Worm (Caenorhabditis elegans) whole organism, early embryonic: ENCODE data around the gene F32D8.4.

ENCODE experiments used
- ama-1 ChIP-seq: fragments of 150-350 bp; optimal IDR thresholded peaks from 2 replicates; lab custom pipeline; 2014
- hnd-1 ChIP-seq: sonication (generic microtip); optimal IDR thresholded peaks from 2 replicates; lab custom pipeline; 2016; ENCODE audit warnings: missing genetic modification characterization, missing compliant biosample characterization
- pes-1 ChIP-seq: fragments of 200-800 bp; sonication (Bioruptor generic); IDR thresholded peaks from 2 replicates; pipeline ENCODE4 v1.3.6; 2022; ENCODE audit warnings: missing genetic modification reagents, missing genetic modification characterization, missing compliant biosample characterization
- sea-1 ChIP-seq: fragments of 200-800 bp; sonication (Bioruptor generic); conservative IDR thresholded peaks from 2 replicates; pipeline ENCODE4 v1.3.6; 2022; ENCODE audit warnings: missing genetic modification characterization, missing compliant biosample characterization
- tra-4 ChIP-seq: sonication (generic microtip); optimal IDR thresholded peaks from 2 replicates; lab custom pipeline; 2017; ENCODE audit warnings: missing genetic modification characterization, missing compliant biosample characterization

DNA sequence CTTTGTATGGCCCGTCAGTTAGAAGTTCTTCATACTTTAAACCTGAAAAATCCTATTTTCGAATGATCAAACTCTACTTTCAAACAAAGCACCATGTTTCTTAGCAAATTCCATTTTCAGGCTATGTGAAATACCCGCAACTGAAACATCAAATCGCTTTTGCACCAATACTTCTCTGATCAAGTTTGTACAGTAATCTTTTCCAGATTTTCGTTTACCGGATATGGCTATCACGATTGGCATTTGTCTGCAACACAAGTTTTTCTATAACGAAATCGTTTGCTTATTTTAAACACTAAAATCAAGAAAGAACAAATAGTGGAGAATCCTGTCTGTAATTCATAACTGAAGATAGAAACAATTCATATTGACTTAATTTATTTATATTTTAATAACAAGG is 2.9 kb upstream of the F32D8.4 start, which contains the start of gene F32D8.13:
- TF ChIP-seq sea-1 (GFP tag; lab: Robert Waterston, UW) (no peak), hnd-1 (no peak), tra-4 (tag; lab: Kevin White, UChicago) (no peak), pes-1 (no peak), ama-1 (lab: Kevin White, UChicago) (no peak)
